Fruit fly (Drosophila melanogaster) whole organism, wandering third instar larva: ENCODE measurements around the gene CG11696.

Experiments used
- Abd-B ChIP-seq: fragments of >200 bp; optimal IDR thresholded peaks from 2 replicates; lab custom pipeline; 2017; ENCODE audit warnings: missing biosample characterization, missing genetic modification characterization
- CG32264 ChIP-seq: fragments of 200-800 bp; sonication (Bioruptor generic); optimal IDR thresholded peaks from 2 replicates; lab custom pipeline; 2016; ENCODE audit warnings: missing biosample characterization, missing genetic modification characterization
- CG9705 ChIP-seq: fragments of 200-800 bp; sonication (Bioruptor generic); optimal IDR thresholded peaks from 2 replicates; lab custom pipeline; 2018; ENCODE audit warnings: missing biosample characterization, mild to moderate bottlenecking, missing genetic modification characterization
- CrebA ChIP-seq: fragments of 200-800 bp; sonication (Bioruptor generic); optimal IDR thresholded peaks from 2 replicates; lab custom pipeline; 2016; ENCODE audit warnings: missing biosample characterization, mild to moderate bottlenecking, missing genetic modification characterization, borderline replicate concordance
- Dfd ChIP-seq: fragments of >200 bp; optimal IDR thresholded peaks from 2 replicates; lab custom pipeline; 2017; ENCODE audit warnings: missing biosample characterization, missing genetic modification characterization
- Dif ChIP-seq: fragments of 200-275, 200-300 bp; sonication (Bioruptor generic); optimal IDR thresholded peaks from 2 replicates; lab custom pipeline; 2018; ENCODE audit warnings: missing biosample characterization, missing genetic modification characterization; ENCODE audit not compliant: partially characterized antibody
- GATAd ChIP-seq: sonication (Bioruptor generic); optimal IDR thresholded peaks from 2 replicates; lab custom pipeline; 2016; ENCODE audit warnings: missing biosample characterization, missing genetic modification characterization
- HLH106 ChIP-seq: fragments of 200-800 bp; optimal IDR thresholded peaks from 3 replicates; lab custom pipeline; 2019; ENCODE audit warnings: missing biosample characterization, mild to moderate bottlenecking, missing genetic modification characterization, moderate library complexity
- Hnf4 ChIP-seq: fragments of 200-800 bp; sonication (Bioruptor generic); optimal IDR thresholded peaks from 2 replicates; lab custom pipeline; 2016; ENCODE audit warnings: missing biosample characterization, mild to moderate bottlenecking, missing genetic modification characterization
- Hr78 ChIP-seq: fragments of >200 bp; optimal IDR thresholded peaks from 2 replicates; lab custom pipeline; 2017; ENCODE audit warnings: missing biosample characterization, missing genetic modification characterization
- Hr83 ChIP-seq: fragments of 200-300 bp; sonication (Bioruptor generic); optimal IDR thresholded peaks from 2 replicates; lab custom pipeline; 2016; ENCODE audit warnings: missing biosample characterization, mild to moderate bottlenecking, missing genetic modification characterization, moderate library complexity; ENCODE audit not compliant: poor library complexity, severe bottlenecking
- Jra ChIP-seq: sonication (Bioruptor generic); optimal IDR thresholded peaks from 2 replicates; lab custom pipeline; 2016; ENCODE audit warnings: missing biosample characterization, missing genetic modification characterization
- Mio ChIP-seq: sonication (Bioruptor generic); optimal IDR thresholded peaks from 2 replicates; lab custom pipeline; 2016; ENCODE audit warnings: missing biosample characterization, missing genetic modification characterization
- Myc ChIP-seq: fragments of >200 bp; optimal IDR thresholded peaks from 2 replicates; lab custom pipeline; 2017
- N ChIP-seq: fragments of >200 bp; optimal IDR thresholded peaks from 2 replicates; lab custom pipeline; 2018; ENCODE audit warnings: missing biosample characterization, missing external identifiers, missing genetic modification characterization
- OdsH ChIP-seq: fragments of 200-800 bp; sonication (Bioruptor generic); optimal IDR thresholded peaks from 2 replicates; lab custom pipeline; 2016; ENCODE audit warnings: missing biosample characterization, mild to moderate bottlenecking, missing genetic modification characterization
- Rel ChIP-seq, 2 experiments: fragments of 200-800 bp; sonication (Bioruptor generic) in 1 of 2; optimal IDR thresholded peaks; 2 replicates in 1 of 2; 3 replicates in 1 of 2; lab custom pipeline; 2016 to 2019; ENCODE audit warnings: mild to moderate bottlenecking in 2 of 2, missing biosample characterization in 2 of 2, missing genetic modification characterization in 2 of 2, moderate library complexity in 1 of 2
- Sp1 ChIP-seq: fragments of 200-800 bp; sonication (Bioruptor generic); optimal IDR thresholded peaks from 3 replicates; lab custom pipeline; 2019; ENCODE audit warnings: missing biosample characterization, mild to moderate bottlenecking, missing genetic modification characterization, moderate library complexity
- Vsx2 ChIP-seq: fragments of 200-300, 225-300 bp; sonication (Bioruptor generic); optimal IDR thresholded peaks from 2 replicates; lab custom pipeline; 2018; ENCODE audit warnings: missing biosample characterization, missing genetic modification characterization; ENCODE audit not compliant: partially characterized antibody
- br ChIP-seq: fragments of 200-800 bp; sonication (Bioruptor generic); optimal IDR thresholded peaks from 2 replicates; lab custom pipeline; 2016; ENCODE audit warnings: missing biosample characterization, missing genetic modification characterization
- brk ChIP-seq: fragments of 200-800 bp; sonication (Bioruptor generic); optimal IDR thresholded peaks from 2 replicates; lab custom pipeline; 2016; ENCODE audit warnings: missing biosample characterization, mild to moderate bottlenecking, missing genetic modification characterization
- dl ChIP-seq, 2 experiments: fragments of 175-275, 200-275 bp in 1 of 2; fragments of 200-275 bp in 1 of 2; sonication (Bioruptor generic); optimal IDR thresholded peaks; lab custom pipeline; 2018; ENCODE audit warnings: mild to moderate bottlenecking in 2 of 2, missing biosample characterization in 2 of 2, missing genetic modification characterization in 2 of 2, moderate library complexity in 2 of 2; ENCODE audit not compliant: partially characterized antibody in 2 of 2, insufficient read depth in 1 of 2
- dmrt93B ChIP-seq: fragments of 200-800 bp; sonication (Bioruptor generic); optimal IDR thresholded peaks from 2 replicates; lab custom pipeline; 2018; ENCODE audit warnings: missing biosample characterization, mild to moderate bottlenecking, missing genetic modification characterization
- dsf ChIP-seq: sonication (Bioruptor generic); optimal IDR thresholded peaks from 2 replicates; lab custom pipeline; 2016; ENCODE audit warnings: missing biosample characterization, missing genetic modification characterization, borderline replicate concordance
- ey ChIP-seq: fragments of 200-800 bp; sonication (Bioruptor generic); optimal IDR thresholded peaks from 2 replicates; lab custom pipeline; 2016; ENCODE audit warnings: missing biosample characterization, missing genetic modification characterization
- foxo ChIP-seq, 2 experiments: fragments of 200-800 bp; sonication (Bioruptor generic); optimal IDR thresholded peaks; 2 replicates in 1 of 2; 3 replicates in 1 of 2; lab custom pipeline; 2016 to 2017; ENCODE audit warnings: missing biosample characterization in 2 of 2, missing genetic modification characterization in 2 of 2
- fru ChIP-seq: fragments of 200-800 bp; sonication (Bioruptor generic); optimal IDR thresholded peaks from 3 replicates; lab custom pipeline; 2016; ENCODE audit warnings: missing biosample characterization, mild to moderate bottlenecking, missing genetic modification characterization
- h ChIP-seq: fragments of 200-800 bp; sonication (Bioruptor generic); optimal IDR thresholded peaks from 3 replicates; lab custom pipeline; 2016; ENCODE audit warnings: missing biosample characterization, mild to moderate bottlenecking, missing genetic modification characterization
- jim ChIP-seq: fragments of 175-275, 200-325 bp; sonication (Bioruptor generic); optimal IDR thresholded peaks from 2 replicates; lab custom pipeline; 2016; ENCODE audit warnings: missing biosample characterization, mild to moderate bottlenecking, missing genetic modification characterization
- lola ChIP-seq: fragments of >200 bp; optimal IDR thresholded peaks from 2 replicates; lab custom pipeline; 2017; ENCODE audit warnings: missing biosample characterization, missing genetic modification characterization
- pan ChIP-seq: fragments of >200 bp; optimal IDR thresholded peaks from 2 replicates; lab custom pipeline; 2017
- psq ChIP-seq: fragments of 200-800 bp; sonication (Bioruptor generic); optimal IDR thresholded peaks from 3 replicates; lab custom pipeline; 2017; ENCODE audit warnings: missing biosample characterization, mild to moderate bottlenecking, missing genetic modification characterization, moderate library complexity
- rgr ChIP-seq: fragments of 200-800 bp; sonication (Bioruptor generic); optimal IDR thresholded peaks from 3 replicates; lab custom pipeline; 2016; ENCODE audit warnings: missing biosample characterization, mild to moderate bottlenecking, missing genetic modification characterization
- sage ChIP-seq: fragments of 200-800 bp; sonication (Bioruptor generic); optimal IDR thresholded peaks from 2 replicates; lab custom pipeline; 2016; ENCODE audit warnings: missing biosample characterization, mild to moderate bottlenecking, missing genetic modification characterization
- sv ChIP-seq: fragments of 200-800 bp; sonication (Bioruptor generic); optimal IDR thresholded peaks from 3 replicates; lab custom pipeline; 2016; ENCODE audit warnings: missing biosample characterization, missing genetic modification characterization
- tai ChIP-seq: sonication (Bioruptor generic); optimal IDR thresholded peaks from 2 replicates; lab custom pipeline; 2016; ENCODE audit warnings: missing biosample characterization, missing genetic modification characterization
- usp ChIP-seq: fragments of >200 bp; optimal IDR thresholded peaks from 2 replicates; lab custom pipeline; 2017; ENCODE audit warnings: missing biosample characterization, missing genetic modification characterization
- woc ChIP-seq: sonication (Bioruptor generic); optimal IDR thresholded peaks from 2 replicates; lab custom pipeline; 2016; ENCODE audit warnings: missing biosample characterization, mild to moderate bottlenecking, missing genetic modification characterization

CG11696 gene

dm6 chrX:11622649-11623425 is 49.3 kb downstream of the CG11696 start:
- TF ChIP-seq Dfd: peak; percentile 36
- TF ChIP-seq Vsx2 (GFP tag; lab: Kevin White, UChicago): no peak
- TF ChIP-seq dmrt93B: peak; percentile 90
- peak; percentile 96 for TF ChIP-seq rgr (GFP tag; lab: Kevin White, UChicago)
- no peak for TF ChIP-seq pan
- no peak for TF ChIP-seq Abd-B (GFP tag; lab: Kevin White, UChicago)
- no peak for TF ChIP-seq Hr78
- TF ChIP-seq brk: peak; percentile 90
- peak; percentile 97 for TF ChIP-seq br (GFP tag; lab: Kevin White, UChicago)
- TF ChIP-seq dl (GFP tag; optimal IDR thresholded peaks at IDR 0.05; lab: Kevin White, UChicago; ENCODE audit: insufficient read depth in 1 of 2, partially characterized antibody in 2 of 2): peak; percentile 20 to 75
- peak; percentile 95 for TF ChIP-seq Sp1 (GFP tag; lab: Kevin White, UChicago)
- TF ChIP-seq CG32264: peak; percentile 94
- TF ChIP-seq sage (GFP tag; lab: Kevin White, UChicago): peak; percentile 97
- TF ChIP-seq lola (GFP tag; lab: Kevin White, UChicago): no peak
- no peak for TF ChIP-seq Myc (lab: Kevin White, UChicago)
- peak; percentile 96 for TF ChIP-seq fru
- TF ChIP-seq woc (GFP tag; lab: Kevin White, UChicago): peak; percentile 95
- TF ChIP-seq Rel (GFP tag; optimal IDR thresholded peaks at IDR 0.05; lab: Kevin White, UChicago): peak; percentile 74
- peak; percentile 87 for TF ChIP-seq Rel (tag; optimal IDR thresholded peaks at IDR 0.05; lab: Kevin White, UChicago)
- no peak for TF ChIP-seq tai (GFP tag; lab: Kevin White, UChicago)
- peak; percentile 90 for TF ChIP-seq psq (GFP tag; lab: Kevin White, UChicago)
- TF ChIP-seq CrebA (GFP tag; lab: Kevin White, UChicago): no peak
- TF ChIP-seq HLH106: peak; percentile 98
- TF ChIP-seq dsf (GFP tag; lab: Kevin White, UChicago): peak; percentile 83
- no peak for TF ChIP-seq N
- TF ChIP-seq Hr83 (GFP tag; lab: Kevin White, UChicago): peak; percentile 83
- TF ChIP-seq Dif: peak; percentile 76
- peak; percentile 98 for TF ChIP-seq h
- TF ChIP-seq jim (GFP tag; lab: Kevin White, UChicago): peak; percentile 44
- TF ChIP-seq CG9705 (GFP tag; lab: Kevin White, UChicago): peak; percentile 95
- peak; percentile 96 for TF ChIP-seq OdsH (GFP tag; lab: Kevin White, UChicago)
- peak; percentile 82 to 93 for TF ChIP-seq foxo (GFP tag; optimal IDR thresholded peaks at IDR 0.05; lab: Kevin White, UChicago)
- peak; percentile 55 for TF ChIP-seq GATAd (GFP tag; lab: Kevin White, UChicago)
- peak; percentile 95 for TF ChIP-seq Jra (GFP tag; lab: Kevin White, UChicago)
- peak; percentile 76 for TF ChIP-seq sv
- peak; percentile 96 for TF ChIP-seq ey
- TF ChIP-seq usp (GFP tag; lab: Kevin White, UChicago): no peak
- TF ChIP-seq Mio: peak; percentile 67
- peak; percentile 98 for TF ChIP-seq Hnf4 (GFP tag; lab: Kevin White, UChicago)
